Fruit fly (Drosophila melanogaster) whole organism, embryonic: ENCODE results near the gene CG11095.

ENCODE experiments used
- Asciz ChIP-seq: fragments of 200-800 bp; sonication (Bioruptor generic); optimal IDR thresholded peaks from 2 replicates; lab custom pipeline; 2017; ENCODE audit warnings: missing biosample characterization, mild to moderate bottlenecking, missing genetic modification characterization, missing genetic modification reagents
- Atf3 ChIP-seq: fragments of 200-800 bp; sonication (Bioruptor generic); optimal IDR thresholded peaks from 3 replicates; lab custom pipeline; 2016; ENCODE audit warnings: missing biosample characterization, missing genetic modification characterization
- B-H1 ChIP-seq: fragments of 200-800 bp; sonication (Bioruptor generic); IDR thresholded peaks from 3 replicates; pipeline ENCODE4 v1.3.6; 2022; ENCODE audit warnings: missing biosample characterization, missing genetic modification characterization
- CG10431 ChIP-seq: fragments of 200-800 bp; sonication (Bioruptor generic); optimal IDR thresholded peaks from 3 replicates; lab custom pipeline; 2018; ENCODE audit warnings: missing biosample characterization, mild to moderate bottlenecking, missing genetic modification characterization
- CG10543 ChIP-seq: fragments of 200-800 bp; sonication (Bioruptor generic); optimal IDR thresholded peaks from 3 replicates; lab custom pipeline; 2017; ENCODE audit warnings: missing biosample characterization, mild to moderate bottlenecking, missing genetic modification characterization, moderate library complexity
- CG11696 ChIP-seq: fragments of 200-800 bp; sonication (Bioruptor generic); IDR thresholded peaks from 2 replicates; pipeline ENCODE4 v1.3.6; 2022; ENCODE audit warnings: missing biosample characterization, missing genetic modification characterization
- CG12104 ChIP-seq: fragments of 200-800 bp; sonication (Bioruptor generic); optimal IDR thresholded peaks from 3 replicates; lab custom pipeline; 2016; ENCODE audit warnings: missing biosample characterization, missing genetic modification characterization
- CG1603 ChIP-seq: fragments of 200-800 bp; sonication (Bioruptor generic); optimal IDR thresholded peaks from 2 replicates; lab custom pipeline; 2019; ENCODE audit warnings: missing biosample characterization, mild to moderate bottlenecking, missing genetic modification characterization, moderate library complexity
- CG18011 ChIP-seq: fragments of 200-800 bp; sonication (Bioruptor generic); optimal IDR thresholded peaks from 2 replicates; lab custom pipeline; 2017; ENCODE audit warnings: missing biosample characterization, missing genetic modification characterization, mild to moderate bottlenecking, moderate library complexity, missing genotype
- CG2116 ChIP-seq: fragments of 200-800 bp; sonication (Bioruptor generic); optimal IDR thresholded peaks from 3 replicates; lab custom pipeline; 2018; ENCODE audit warnings: missing biosample characterization, mild to moderate bottlenecking, missing genetic modification characterization
- CG2202 ChIP-seq: fragments of 200-800 bp; sonication (Bioruptor generic); optimal IDR thresholded peaks from 2 replicates; lab custom pipeline; 2018; ENCODE audit warnings: missing biosample characterization, mild to moderate bottlenecking, missing genetic modification characterization
- CG31441 ChIP-seq: fragments of 200-800 bp; sonication (Bioruptor generic); IDR thresholded peaks from 2 replicates; pipeline ENCODE4 v1.3.6; 2022; ENCODE audit warnings: missing biosample characterization, missing genetic modification characterization
- CG3163 ChIP-seq: fragments of 200-800 bp; sonication (Bioruptor generic); optimal IDR thresholded peaks from 3 replicates; lab custom pipeline; 2016; ENCODE audit warnings: missing biosample characterization, missing genetic modification characterization
- CG4617 ChIP-seq: fragments of 200-800 bp; sonication (Bioruptor generic); optimal IDR thresholded peaks from 3 replicates; lab custom pipeline; 2016; ENCODE audit warnings: missing biosample characterization, missing genetic modification characterization, borderline replicate concordance
- CG5245 ChIP-seq: fragments of 200-800 bp; sonication (Bioruptor generic); optimal IDR thresholded peaks from 3 replicates; lab custom pipeline; 2016; ENCODE audit warnings: missing biosample characterization, missing genetic modification characterization
- CG7556 ChIP-seq: fragments of 200-800 bp; sonication (Bioruptor generic); optimal IDR thresholded peaks from 2 replicates; lab custom pipeline; 2017; ENCODE audit warnings: missing biosample characterization, mild to moderate bottlenecking, missing genetic modification characterization
- CG8478 ChIP-seq: fragments of >200 bp; optimal IDR thresholded peaks from 2 replicates; lab custom pipeline; 2018
- CG8924 ChIP-seq: fragments of 200-800 bp; optimal IDR thresholded peaks from 3 replicates; lab custom pipeline; 2019; ENCODE audit warnings: missing biosample characterization, mild to moderate bottlenecking, missing genetic modification characterization, moderate library complexity
- CG9609 ChIP-seq: fragments of 200-800 bp; sonication (Bioruptor generic); optimal IDR thresholded peaks from 3 replicates; lab custom pipeline; 2016; ENCODE audit warnings: missing biosample characterization, missing genetic modification characterization
- CTCF ChIP-seq: fragments of 200-800 bp; sonication (Bioruptor generic); optimal IDR thresholded peaks from 2 replicates; lab custom pipeline; 2017; ENCODE audit warnings: missing biosample characterization, mild to moderate bottlenecking, missing genetic modification characterization, moderate library complexity
- CkIIα-i1 ChIP-seq: fragments of 200-800 bp; sonication (Bioruptor generic); IDR thresholded peaks from 2 replicates; pipeline ENCODE4 v1.3.6; 2022; ENCODE audit warnings: missing biosample characterization, missing genetic modification characterization
- D19B ChIP-seq: fragments of 200-800 bp; sonication (Bioruptor generic); optimal IDR thresholded peaks from 2 replicates; lab custom pipeline; 2017; ENCODE audit warnings: missing biosample characterization, mild to moderate bottlenecking, missing genetic modification characterization
- Dbx ChIP-seq: fragments of 200-800 bp; sonication (Bioruptor generic); IDR thresholded peaks from 3 replicates; pipeline ENCODE4 v1.3.6; 2022; ENCODE audit warnings: missing biosample characterization, missing genetic modification characterization
- Dip2 ChIP-seq: fragments of 200-800 bp; sonication (Bioruptor generic); IDR thresholded peaks from 2 replicates; pipeline ENCODE4 v1.3.6; 2022; ENCODE audit warnings: missing biosample characterization, missing genetic modification characterization
- Dll ChIP-seq: fragments of 200-800 bp; sonication (Bioruptor generic); IDR thresholded peaks from 4 replicates; pipeline ENCODE4 v1.3.6; 2022; ENCODE audit warnings: missing biosample characterization, missing genetic modification characterization; ENCODE audit not compliant: partially characterized antibody
- Doc3 ChIP-seq: fragments of 200-800 bp; sonication (Bioruptor generic); IDR thresholded peaks from 3 replicates; pipeline ENCODE4 v1.3.6; 2022; ENCODE audit warnings: missing biosample characterization, missing genetic modification characterization; ENCODE audit not compliant: partially characterized antibody
- Drgx ChIP-seq: fragments of 200-800 bp; sonication (Bioruptor generic); IDR thresholded peaks from 2 replicates; pipeline ENCODE4 v1.3.6; 2022; ENCODE audit warnings: missing biosample characterization, missing genetic modification characterization
- HLH4C ChIP-seq: fragments of 200-800 bp; sonication (Bioruptor generic); IDR thresholded peaks from 3 replicates; pipeline ENCODE4 v1.3.6; 2022; ENCODE audit warnings: missing biosample characterization, missing genetic modification characterization; ENCODE audit not compliant: partially characterized antibody
- Hey ChIP-seq: fragments of 200-800 bp; sonication (Bioruptor generic); optimal IDR thresholded peaks from 3 replicates; lab custom pipeline; 2018; ENCODE audit warnings: missing biosample characterization, mild to moderate bottlenecking, missing genetic modification characterization
- Myb ChIP-seq: fragments of 200-800 bp; sonication (Bioruptor generic); optimal IDR thresholded peaks from 2 replicates; lab custom pipeline; 2016; ENCODE audit warnings: missing biosample characterization, missing genetic modification characterization
- Nf-YB ChIP-seq: fragments of 200-800 bp; sonication (Bioruptor generic); optimal IDR thresholded peaks from 3 replicates; lab custom pipeline; 2019; ENCODE audit warnings: missing biosample characterization, mild to moderate bottlenecking, missing genetic modification characterization, moderate library complexity
- PHDP ChIP-seq: fragments of 200-800 bp; sonication (Bioruptor generic); optimal IDR thresholded peaks from 3 replicates; lab custom pipeline; 2018; ENCODE audit warnings: missing biosample characterization, mild to moderate bottlenecking, missing genetic modification characterization, moderate library complexity
- Pdp1 ChIP-seq, 2 experiments: fragments of 200-800 bp; sonication (Bioruptor generic); optimal IDR thresholded peaks; 3 replicates each; lab custom pipeline; 2016; ENCODE audit warnings: missing biosample characterization in 2 of 2, missing genetic modification characterization in 2 of 2, mild to moderate bottlenecking in 1 of 2, moderate library complexity in 1 of 2
- btn ChIP-seq: fragments of 200-800 bp; sonication (Bioruptor generic); optimal IDR thresholded peaks from 2 replicates; lab custom pipeline; 2016; ENCODE audit warnings: missing biosample characterization, missing genetic modification characterization
- chn ChIP-seq: fragments of 200-800 bp; sonication (Bioruptor generic); optimal IDR thresholded peaks from 2 replicates; lab custom pipeline; 2016; ENCODE audit warnings: missing biosample characterization, missing genetic modification characterization
- crc ChIP-seq: fragments of 200-800 bp; sonication (Bioruptor generic); optimal IDR thresholded peaks from 2 replicates; lab custom pipeline; 2016; ENCODE audit warnings: missing biosample characterization, missing genetic modification characterization
- esg ChIP-seq: fragments of 200-800 bp; sonication (Bioruptor generic); conservative IDR thresholded peaks from 2 replicates; pipeline ENCODE4 v1.3.6; 2022; ENCODE audit warnings: missing biosample characterization, missing genetic modification characterization
- ewg ChIP-seq: fragments of 200-800 bp; sonication (Bioruptor generic); optimal IDR thresholded peaks from 3 replicates; lab custom pipeline; 2017; ENCODE audit warnings: mild to moderate bottlenecking, missing biosample characterization, missing genetic modification reagents, missing genetic modification characterization
- fd64A ChIP-seq: fragments of 200-800 bp; sonication (Bioruptor generic); optimal IDR thresholded peaks from 3 replicates; lab custom pipeline; 2018; ENCODE audit warnings: missing biosample characterization, mild to moderate bottlenecking, missing genetic modification characterization
- ham ChIP-seq: fragments of 200-800 bp; sonication (Bioruptor generic); IDR thresholded peaks from 2 replicates; pipeline ENCODE4 v1.3.6; 2022; ENCODE audit warnings: missing biosample characterization, missing genetic modification characterization
- inv ChIP-seq: fragments of 200-800 bp; sonication (Bioruptor generic); IDR thresholded peaks from 2 replicates; pipeline ENCODE4 v1.3.6; 2022; ENCODE audit warnings: missing biosample characterization, missing genetic modification characterization; ENCODE audit not compliant: partially characterized antibody
- jing ChIP-seq: fragments of 200-800 bp; sonication (Bioruptor generic); optimal IDR thresholded peaks from 2 replicates; lab custom pipeline; 2018; ENCODE audit warnings: missing biosample characterization, mild to moderate bottlenecking, missing genetic modification characterization
- maf-S ChIP-seq: fragments of 200-800 bp; sonication (Bioruptor generic); optimal IDR thresholded peaks from 2 replicates; lab custom pipeline; 2016; ENCODE audit warnings: missing biosample characterization, missing genetic modification characterization
- org-1 ChIP-seq: fragments of 200-800 bp; sonication (Bioruptor generic); optimal IDR thresholded peaks from 2 replicates; lab custom pipeline; 2017; ENCODE audit warnings: missing biosample characterization, missing genetic modification characterization
- pita ChIP-seq: fragments of 200-800 bp; sonication (Bioruptor generic); optimal IDR thresholded peaks from 2 replicates; lab custom pipeline; 2017; ENCODE audit warnings: missing biosample characterization, mild to moderate bottlenecking, missing genetic modification characterization
- ro ChIP-seq: fragments of 200-800 bp; sonication (Bioruptor generic); IDR thresholded peaks from 2 replicates; pipeline ENCODE4 v1.3.6; 2022; ENCODE audit warnings: missing biosample characterization, missing genetic modification characterization
- slou ChIP-seq: fragments of 200-800 bp; sonication (Bioruptor generic); optimal IDR thresholded peaks from 3 replicates; lab custom pipeline; 2016; ENCODE audit warnings: missing biosample characterization, missing genetic modification characterization
- trh ChIP-seq: fragments of 200-800 bp; sonication (Bioruptor generic); optimal IDR thresholded peaks from 2 replicates; lab custom pipeline; 2016; ENCODE audit warnings: missing biosample characterization, missing genetic modification characterization
- wek ChIP-seq: fragments of 200-800 bp; sonication (Bioruptor generic); optimal IDR thresholded peaks from 3 replicates; lab custom pipeline; 2018; ENCODE audit warnings: missing biosample characterization, mild to moderate bottlenecking, missing genetic modification characterization, moderate library complexity
- zf30C ChIP-seq: fragments of 200-800 bp; sonication (Bioruptor generic); optimal IDR thresholded peaks from 3 replicates; lab custom pipeline; 2018; ENCODE audit warnings: missing biosample characterization, mild to moderate bottlenecking, missing genetic modification characterization
- zfh2 ChIP-seq: fragments of 200-800 bp; sonication (Bioruptor generic); optimal IDR thresholded peaks from 2 replicates; lab custom pipeline; 2016; ENCODE audit warnings: missing biosample characterization, missing genetic modification characterization

Gene CG11095

dm6 chrX:13764397-13765119 is 46.9 kb upstream of the CG11095 start (continued):
- peak; percentile 2 for TF ChIP-seq ewg (GFP tag; lab: Kevin White, UChicago)
- no peak for TF ChIP-seq CkIIα-i1
- peak; percentile 44; the same call in 1 of the 3 replicates for TF ChIP-seq B-H1 (GFP tag; lab: Robert Waterston, UW)
- TF ChIP-seq esg (GFP tag; lab: Robert Waterston, UW): peak; percentile 41; the same call in 1 of the 2 replicates
- TF ChIP-seq slou (GFP tag; lab: Kevin White, UChicago): no peak
- no peak for TF ChIP-seq CG12104
- peak; percentile 0 for TF ChIP-seq jing
- no peak for TF ChIP-seq fd64A (GFP tag; lab: Kevin White, UChicago)
- TF ChIP-seq org-1: no peak
- TF ChIP-seq Myb (GFP tag; lab: Kevin White, UChicago): no peak
- TF ChIP-seq CG2202 (tag; lab: Kevin White, UChicago): no peak
- peak; percentile 29 for TF ChIP-seq CG7556
- no peak for TF ChIP-seq CG8478 (lab: Kevin White, UChicago)
- no peak for TF ChIP-seq chn (GFP tag; lab: Kevin White, UChicago)
- peak; percentile 35 for TF ChIP-seq CG1603 (tag; lab: Kevin White, UChicago)
- no peak for TF ChIP-seq Hey
- no peak for TF ChIP-seq wek (GFP tag; lab: Kevin White, UChicago)
- TF ChIP-seq CG3163 (GFP tag; lab: Kevin White, UChicago): no peak
- TF ChIP-seq ro (GFP tag; lab: Robert Waterston, UW): no peak
- TF ChIP-seq CG10431 (GFP tag; lab: Kevin White, UChicago): no peak
- TF ChIP-seq Asciz (GFP tag; lab: Kevin White, UChicago): no peak
- no peak for TF ChIP-seq maf-S (GFP tag; lab: Kevin White, UChicago)
- TF ChIP-seq zf30C (GFP tag; lab: Kevin White, UChicago): no peak
- TF ChIP-seq Dbx (GFP tag; lab: Robert Waterston, UW): 0 out of 3 replicates have a peak, but pooled peaks have one; percentile 15
- TF ChIP-seq CG5245: no peak
- TF ChIP-seq CG2116 (GFP tag; lab: Kevin White, UChicago): peak; percentile 11
- TF ChIP-seq zfh2: no peak
- TF ChIP-seq ham (GFP tag; lab: Robert Waterston, UW): no peak
- TF ChIP-seq CG9609 (GFP tag; lab: Kevin White, UChicago): peak; percentile 1
- no peak for TF ChIP-seq Pdp1 (GFP tag; optimal IDR thresholded peaks at IDR 0.05; lab: Kevin White, UChicago)
- TF ChIP-seq CG31441 (GFP tag; lab: Robert Waterston, UW): peak; percentile 44
- TF ChIP-seq CG11696 (GFP tag; lab: Robert Waterston, UW): no peak
- peak; percentile 69 for TF ChIP-seq Drgx (GFP tag; lab: Robert Waterston, UW)
- TF ChIP-seq Atf3 (GFP tag; lab: Kevin White, UChicago): no peak
- no peak for TF ChIP-seq trh (GFP tag; lab: Kevin White, UChicago)
- peak; percentile 56 for TF ChIP-seq CG8924 (tag; lab: Kevin White, UChicago)
- no peak for TF ChIP-seq Nf-YB
- no peak for TF ChIP-seq btn
- TF ChIP-seq D19B: peak; percentile 8
- TF ChIP-seq Dll (GFP tag; lab: Robert Waterston, UW): no peak
- TF ChIP-seq crc (GFP tag; lab: Kevin White, UChicago): no peak
- no peak for TF ChIP-seq CG10543
- TF ChIP-seq CTCF: no peak
- no peak for TF ChIP-seq CG4617 (GFP tag; lab: Kevin White, UChicago)
- no peak for TF ChIP-seq Dip2 (GFP tag; lab: Robert Waterston, UW)
- no peak for TF ChIP-seq Doc3 (GFP tag; lab: Robert Waterston, UW)
- TF ChIP-seq HLH4C (GFP tag; lab: Robert Waterston, UW): 0 out of 3 replicates have a peak, but pooled peaks have one; percentile 12
- TF ChIP-seq pita (GFP tag; lab: Kevin White, UChicago): no peak
- TF ChIP-seq CG18011 (GFP tag; lab: Kevin White, UChicago): no peak
- peak; percentile 43 for TF ChIP-seq PHDP (tag; lab: Kevin White, UChicago)
- no peak for TF ChIP-seq inv (GFP tag; lab: Robert Waterston, UW)
